Worm (Caenorhabditis elegans): ENCODE measurements around the gene R02D5.4.

DNA sequence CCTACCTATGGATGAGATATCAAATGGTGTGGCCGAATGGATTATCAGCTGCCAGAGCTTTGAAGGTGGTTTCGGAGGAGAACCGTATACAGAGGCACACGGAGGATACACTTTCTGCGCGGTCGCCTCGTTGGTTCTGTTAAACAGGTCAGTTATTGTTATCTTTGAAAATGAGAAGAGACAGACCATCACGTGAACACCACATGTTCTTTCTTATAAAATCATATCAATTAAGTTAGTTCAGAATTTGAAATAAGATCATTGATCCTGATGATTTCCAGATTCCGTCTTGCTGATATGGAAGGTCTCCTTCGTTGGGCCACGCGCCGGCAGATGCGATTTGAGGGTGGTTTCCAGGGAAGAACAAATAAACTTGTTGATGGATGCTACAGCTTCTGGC, 35.8 kb downstream of the R02D5.4 start:
- TF ChIP-seq hlh-13 (GFP tag; optimal IDR thresholded peaks at IDR 0.05) (no peak), ceh-22 (tag; optimal IDR thresholded peaks at IDR 0.05) (no peak), ama-1 (optimal IDR thresholded peaks at IDR 0.05) (no peak), nhr-11 (tag; optimal IDR thresholded peaks at IDR 0.05) (no peak), sox-4 (tag; optimal IDR thresholded peaks at IDR 0.05) (no peak), tbx-7 (tag; optimal IDR thresholded peaks at IDR 0.05) (no peak), pha-4 (tag; optimal IDR thresholded peaks at IDR 0.05) (no peak), elt-2 (tag; optimal IDR thresholded peaks at IDR 0.05) (no peak), pqm-1 (tag; optimal IDR thresholded peaks at IDR 0.05) (no peak), K02D7.2 (tag; optimal IDR thresholded peaks at IDR 0.05) (no peak), ceh-6 (GFP tag; optimal IDR thresholded peaks at IDR 0.05) (no peak)

All from whole organism, late embryonic.